Worm (Caenorhabditis elegans) whole organism, early embryonic: ENCODE measurements around the gene bed-1.

Source experiments
- B0310.2 ChIP-seq: sonication (generic microtip); optimal IDR thresholded peaks from 2 replicates; lab custom pipeline; 2016; ENCODE audit warnings: mild to moderate bottlenecking, missing genetic modification characterization, missing compliant biosample characterization
- F13C5.2 ChIP-seq: sonication (generic microtip); optimal IDR thresholded peaks from 2 replicates; lab custom pipeline; 2017; ENCODE audit warnings: mild to moderate bottlenecking, missing genetic modification characterization, inconsistent platforms, missing compliant biosample characterization
- aly-1 ChIP-seq: sonication (generic microtip); optimal IDR thresholded peaks from 2 replicates; lab custom pipeline; 2016; ENCODE audit warnings: missing genetic modification characterization, missing compliant biosample characterization
- ama-1 ChIP-seq: fragments of 150-350 bp; optimal IDR thresholded peaks from 2 replicates; lab custom pipeline; 2014
- ceh-13 ChIP-seq: fragments of 200-800 bp; sonication (Bioruptor generic); optimal IDR thresholded peaks from 2 replicates; lab custom pipeline; 2018; ENCODE audit warnings: mild to moderate bottlenecking, missing genetic modification characterization, missing compliant biosample characterization
- ceh-36 ChIP-seq: sonication (generic microtip); optimal IDR thresholded peaks from 2 replicates; lab custom pipeline; 2016; ENCODE audit warnings: missing genetic modification characterization, inconsistent platforms, missing compliant biosample characterization
- ets-7 ChIP-seq: sonication (generic microtip); optimal IDR thresholded peaks from 2 replicates; lab custom pipeline; 2016; ENCODE audit warnings: missing genotype, missing genetic modification characterization, missing compliant biosample characterization
- flt-1 ChIP-seq: fragments of 200-800 bp; sonication (Bioruptor generic); IDR thresholded peaks from 2 replicates; pipeline ENCODE4 v1.3.6; 2022; ENCODE audit warnings: missing genetic modification characterization, missing compliant biosample characterization
- hmbx-1 ChIP-seq: sonication (generic microtip); optimal IDR thresholded peaks from 2 replicates; lab custom pipeline; 2016; ENCODE audit warnings: mild to moderate bottlenecking, missing genetic modification characterization, missing compliant biosample characterization
- hmg-4 ChIP-seq: fragments of 200-800 bp; sonication (Bioruptor generic); optimal IDR thresholded peaks from 2 replicates; lab custom pipeline; 2018; ENCODE audit warnings: mild to moderate bottlenecking, missing genetic modification characterization, missing compliant biosample characterization
- hnd-1 ChIP-seq: sonication (generic microtip); optimal IDR thresholded peaks from 2 replicates; lab custom pipeline; 2016; ENCODE audit warnings: missing genetic modification characterization, missing compliant biosample characterization
- pes-1 ChIP-seq: fragments of 200-800 bp; sonication (Bioruptor generic); IDR thresholded peaks from 2 replicates; pipeline ENCODE4 v1.3.6; 2022; ENCODE audit warnings: missing genetic modification reagents, missing genetic modification characterization, missing compliant biosample characterization
- scrt-1 ChIP-seq: fragments of 200-800 bp; sonication (Bioruptor generic); IDR thresholded peaks from 2 replicates; pipeline ENCODE4 v1.3.6; 2022; ENCODE audit warnings: missing genetic modification characterization, missing compliant biosample characterization
- sea-1 ChIP-seq: fragments of 200-800 bp; sonication (Bioruptor generic); conservative IDR thresholded peaks from 2 replicates; pipeline ENCODE4 v1.3.6; 2022; ENCODE audit warnings: missing genetic modification characterization, missing compliant biosample characterization
- tbx-11 ChIP-seq: fragments of 200-800 bp; sonication (Bioruptor generic); IDR thresholded peaks from 2 replicates; pipeline ENCODE4 v1.3.6; 2022; ENCODE audit warnings: missing genetic modification characterization, missing compliant biosample characterization
- tbx-37 ChIP-seq: fragments of 200-800 bp; sonication (Bioruptor generic); conservative IDR thresholded peaks from 2 replicates; pipeline ENCODE4 v1.3.6; 2022; ENCODE audit warnings: missing genetic modification reagents, missing genetic modification characterization, missing compliant biosample characterization
- tra-4 ChIP-seq: sonication (generic microtip); optimal IDR thresholded peaks from 2 replicates; lab custom pipeline; 2017; ENCODE audit warnings: missing genetic modification characterization, missing compliant biosample characterization

The bed-1 gene

ce11 chrV:19140495-19140894 is 15.8 kb upstream of the bed-1 start, which contains the start of gene cpg-23:
TSS of gene cpg-23 (plus strand) at chrV:19140795.
- TF ChIP-seq ama-1 (lab: Kevin White, UChicago) (no peak), tra-4 (no peak), aly-1 (tag; lab: Kevin White, UChicago) (no peak), ets-7 (tag; lab: Kevin White, UChicago) (no peak), sea-1 (GFP tag; lab: Robert Waterston, UW) (no peak), hmg-4 (GFP tag; lab: Kevin White, UChicago) (no peak), hmbx-1 (tag; lab: Kevin White, UChicago) (no peak), tbx-37 (GFP tag; lab: Robert Waterston, UW) (no peak)

ce11 chrV:19136206-19136605 is 11.5 kb upstream of the bed-1 start, which contains the start of gene Y39B6A.9:
TSS of gene Y39B6A.9 (plus strand) at chrV:19136506.
- TF ChIP-seq hnd-1 (no peak), pes-1 (no peak), sea-1 (GFP tag; lab: Robert Waterston, UW) (no peak), ama-1 (lab: Kevin White, UChicago) (no peak), tra-4 (no peak), F13C5.2 (tag; lab: Kevin White, UChicago) (no peak), hmbx-1 (tag; lab: Kevin White, UChicago) (no peak)

- no peak for TF ChIP-seq ceh-13 (GFP tag; lab: Kevin White, UChicago)
Observed at ce11 chrV:19133507-19133906, 8.8 kb upstream of the bed-1 start, which contains the start of gene Y39B6A.10. TSS of gene Y39B6A.10 (minus strand) at chrV:19133607.

DNA sequence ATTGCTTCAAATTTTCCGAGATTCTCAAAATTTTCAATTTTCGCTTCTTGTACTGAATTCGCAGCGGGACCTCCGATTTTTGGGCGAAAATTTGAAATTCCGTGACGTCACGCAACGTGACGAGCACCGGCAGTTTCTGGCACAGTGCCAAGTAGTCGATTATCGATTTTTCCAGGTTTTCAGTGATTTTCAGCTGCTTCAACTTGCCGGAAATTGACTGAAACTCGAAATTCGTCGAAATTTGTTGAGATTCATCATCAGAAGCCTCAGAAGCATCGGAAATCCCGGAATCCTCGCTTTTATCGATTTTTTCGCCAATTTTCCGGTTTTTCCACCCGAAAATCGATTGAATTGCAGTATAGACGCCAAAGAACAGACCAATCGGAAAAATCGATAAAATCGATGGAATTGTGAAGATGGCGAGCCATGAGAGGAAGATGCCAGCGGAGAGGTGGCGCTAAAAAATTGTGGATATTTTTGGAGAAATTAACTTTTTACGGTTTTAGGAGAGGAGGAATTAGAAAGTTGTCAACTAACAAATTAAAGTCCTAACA is 7.2 kb upstream of the bed-1 start:
- TF ChIP-seq sea-1 (GFP tag; lab: Robert Waterston, UW) (no peak), ceh-36 (no peak), B0310.2 (tag; lab: Kevin White, UChicago) (no peak), tra-4 (no peak), ama-1 (lab: Kevin White, UChicago) (no peak), hnd-1 (no peak), flt-1 (GFP tag; lab: Robert Waterston, UW) (no peak), ets-7 (tag; lab: Kevin White, UChicago) (no peak), hmg-4 (GFP tag; lab: Kevin White, UChicago) (no peak), scrt-1 (GFP tag; lab: Robert Waterston, UW) (no peak), F13C5.2 (tag; lab: Kevin White, UChicago) (no peak), ceh-13 (GFP tag; lab: Kevin White, UChicago) (no peak), tbx-37 (GFP tag; lab: Robert Waterston, UW) (no peak), pes-1 (no peak), hmbx-1 (tag; lab: Kevin White, UChicago) (no peak), aly-1 (tag; lab: Kevin White, UChicago) (no peak), tbx-11 (GFP tag; lab: Robert Waterston, UW) (no peak)

ce11 chrV:19129497-19130212 is 4.9 kb upstream of the bed-1 start:
- TF ChIP-seq hmg-4 (GFP tag; lab: Kevin White, UChicago) (no peak), F13C5.2 (tag; lab: Kevin White, UChicago) (no peak), hmbx-1 (tag; lab: Kevin White, UChicago) (no peak), tbx-11 (GFP tag; lab: Robert Waterston, UW) (no peak), ceh-36 (no peak)

- no peak for TF ChIP-seq F13C5.2 (tag; lab: Kevin White, UChicago)
- TF ChIP-seq ama-1 (lab: Kevin White, UChicago), result no peak
- TF ChIP-seq ceh-36, result no peak
- no peak for TF ChIP-seq flt-1 (GFP tag; lab: Robert Waterston, UW)
- TF ChIP-seq tbx-37 (GFP tag; lab: Robert Waterston, UW), result no peak
- TF ChIP-seq scrt-1 (GFP tag; lab: Robert Waterston, UW), result no peak
- TF ChIP-seq B0310.2 (tag; lab: Kevin White, UChicago), result no peak
- TF ChIP-seq ets-7 (tag; lab: Kevin White, UChicago), result no peak
- TF ChIP-seq ceh-13 (GFP tag; lab: Kevin White, UChicago), result no peak
- no peak for TF ChIP-seq hmg-4 (GFP tag; lab: Kevin White, UChicago)
- no peak for TF ChIP-seq pes-1
- TF ChIP-seq sea-1 (GFP tag; lab: Robert Waterston, UW), result no peak
- TF ChIP-seq tra-4, result no peak
- TF ChIP-seq hnd-1, result no peak
Observed at ce11 chrV:19127225-19127624, 2.5 kb upstream of the bed-1 start, which contains the start of gene dyf-17. TSS of gene dyf-17 (plus strand) at chrV:19127525.

DNA sequence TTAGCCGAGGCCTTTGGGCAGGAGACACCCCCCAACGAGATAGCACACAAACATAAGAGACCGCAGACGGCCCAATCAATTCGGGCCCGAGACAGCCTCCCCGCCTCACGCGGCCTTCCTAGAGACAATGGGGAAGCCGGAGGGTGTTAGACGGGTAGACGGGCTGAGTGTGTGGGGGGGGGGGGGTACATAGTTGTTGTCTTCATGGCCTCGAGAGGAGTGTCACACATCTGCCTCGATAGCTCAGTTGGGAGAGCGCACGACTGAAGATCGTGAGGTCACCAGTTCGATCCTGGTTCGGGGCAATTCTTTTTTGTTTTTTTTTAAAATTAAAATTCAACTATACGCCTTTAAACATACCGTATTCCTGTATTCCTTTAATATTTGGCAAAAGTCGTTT is 1.1 kb upstream of the bed-1 start:
- TF ChIP-seq tra-4 (peak; percentile 47), tbx-37 (GFP tag; lab: Robert Waterston, UW) (peak; percentile 90), B0310.2 (tag; lab: Kevin White, UChicago) (peak; percentile 85), aly-1 (tag; lab: Kevin White, UChicago) (peak; percentile 36), hnd-1 (peak; percentile 57), scrt-1 (GFP tag; lab: Robert Waterston, UW) (peak; percentile 89), hmg-4 (GFP tag; lab: Kevin White, UChicago) (peak; percentile 85), hmbx-1 (tag; lab: Kevin White, UChicago) (peak; percentile 57), ceh-36 (peak; percentile 81), tbx-11 (GFP tag; lab: Robert Waterston, UW) (peak; percentile 84), F13C5.2 (tag; lab: Kevin White, UChicago) (peak; percentile 79), sea-1 (GFP tag; lab: Robert Waterston, UW) (peak; percentile 92), pes-1 (peak; percentile 92), ama-1 (lab: Kevin White, UChicago) (no peak), ceh-13 (GFP tag; lab: Kevin White, UChicago) (peak; percentile 72), flt-1 (GFP tag; lab: Robert Waterston, UW) (peak; percentile 92), ets-7 (tag; lab: Kevin White, UChicago) (no peak)
